Fruit fly (Drosophila melanogaster): ENCODE measurements around the gene a10.

dm6 chr3L:17010492-17011303 is 12.8 kb downstream of the a10 start:
- no peak for TF ChIP-seq insv (optimal IDR thresholded peaks at IDR 0.05)
- TF ChIP-seq h (optimal IDR thresholded peaks at IDR 0.05) = no peak
- TF ChIP-seq psq (optimal IDR thresholded peaks at IDR 0.05) = no peak
- TF ChIP-seq ttk (optimal IDR thresholded peaks at IDR 0.05) = no peak
- TF ChIP-seq Myc (optimal IDR thresholded peaks at IDR 0.05) = no peak
